Worm (Caenorhabditis elegans) whole organism, L4 larva: ENCODE results near the gene mig-15.

Experiments used
- F26F4.8 ChIP-seq: fragments of 200-800 bp; sonication (Bioruptor generic); conservative IDR thresholded peaks from 2 replicates; pipeline ENCODE4 v1.3.6; 2022; ENCODE audit warnings: missing genetic modification characterization, missing compliant biosample characterization
- F37D6.2 ChIP-seq: sonication (generic microtip); optimal IDR thresholded peaks from 2 replicates; lab custom pipeline; 2016; ENCODE audit warnings: mild to moderate bottlenecking, missing genetic modification characterization, missing compliant biosample characterization
- F49E8.2 ChIP-seq: sonication (generic microtip); optimal IDR thresholded peaks from 2 replicates; lab custom pipeline; 2016; ENCODE audit warnings: missing compliant biosample characterization, mild to moderate bottlenecking, missing genetic modification characterization, borderline replicate concordance
- R02D3.7 ChIP-seq: fragments of 150-350 bp; sonication (generic microtip); optimal IDR thresholded peaks from 3 replicates; lab custom pipeline; 2014; ENCODE audit warnings: missing biosample characterization, missing genetic modification characterization
- ZK546.5 ChIP-seq, 2 experiments: sonication (generic microtip); optimal IDR thresholded peaks; 2 replicates each; lab custom pipeline; 2017; ENCODE audit warnings: missing biosample characterization in 2 of 2, missing genetic modification characterization in 2 of 2
- aha-1 ChIP-seq: fragments of 150-350 bp; peaks from one replicate; lab custom pipeline; 2014; ENCODE audit warnings: missing biosample characterization, missing genetic modification characterization
- ama-1 ChIP-seq: fragments of 150-350 bp; optimal IDR thresholded peaks from 2 replicates; lab custom pipeline; 2014; ENCODE audit warnings: inconsistent platforms, mixed read lengths
- arid-1 ChIP-seq: fragments of 200-800 bp; sonication (Bioruptor generic); conservative IDR thresholded peaks from 2 replicates; pipeline ENCODE4 v1.3.6; 2022; ENCODE audit warnings: missing genetic modification reagents, missing genetic modification characterization, missing compliant biosample characterization
- attf-4 ChIP-seq: sonication (generic microtip); optimal IDR thresholded peaks from 3 replicates; lab custom pipeline; 2017; ENCODE audit warnings: missing biosample characterization, missing genetic modification characterization
- ceh-20 ChIP-seq: fragments of 200-800 bp; sonication (Bioruptor generic); IDR thresholded peaks from 2 replicates; pipeline ENCODE4 v1.3.6; 2022; ENCODE audit warnings: missing genetic modification reagents, missing genetic modification characterization, missing compliant biosample characterization
- ceh-28 ChIP-seq: fragments of 150-350 bp; optimal IDR thresholded peaks from 2 replicates; lab custom pipeline; 2014; ENCODE audit warnings: missing biosample characterization, missing genetic modification reagents, missing genetic modification characterization
- ceh-32 ChIP-seq: sonication (generic microtip); optimal IDR thresholded peaks from 2 replicates; lab custom pipeline; 2016; ENCODE audit warnings: mild to moderate bottlenecking, missing genetic modification characterization, missing compliant biosample characterization; ENCODE audit not compliant: poor library complexity
- ceh-62 ChIP-seq: sonication (generic microtip); optimal IDR thresholded peaks from 2 replicates; lab custom pipeline; 2017; ENCODE audit warnings: missing biosample characterization, missing genetic modification characterization
- ceh-82 ChIP-seq: sonication (generic microtip); optimal IDR thresholded peaks from 2 replicates; lab custom pipeline; 2017; ENCODE audit warnings: missing biosample characterization, missing genetic modification characterization
- ctbp-1 ChIP-seq: fragments of 200-800 bp; sonication (Bioruptor generic); IDR thresholded peaks from 2 replicates; pipeline ENCODE4 v1.3.6; 2022; ENCODE audit warnings: missing genetic modification reagents, missing genetic modification characterization, missing compliant biosample characterization
- daf-12 ChIP-seq: fragments of 150-350 bp; optimal IDR thresholded peaks from 2 replicates; lab custom pipeline; 2014; ENCODE audit warnings: missing biosample characterization, missing genetic modification reagents, missing genetic modification characterization
- dmd-6 ChIP-seq: fragments of 200-800 bp; sonication (Bioruptor generic); IDR thresholded peaks from 2 replicates; pipeline ENCODE4 v1.3.6; 2022; ENCODE audit warnings: missing genetic modification reagents, missing genetic modification characterization, missing compliant biosample characterization
- dmd-8 ChIP-seq: fragments of 200-800 bp; sonication (Bioruptor generic); IDR thresholded peaks from 2 replicates; pipeline ENCODE4 v1.3.6; 2022; ENCODE audit warnings: missing genetic modification characterization, missing compliant biosample characterization
- egl-43 ChIP-seq: fragments of 200-800 bp; sonication (Bioruptor generic); IDR thresholded peaks from 2 replicates; pipeline ENCODE4 v1.3.6; 2022; ENCODE audit warnings: missing genetic modification reagents, missing genetic modification characterization, missing compliant biosample characterization
- hlh-11 ChIP-seq: fragments of 200-800 bp; sonication (Bioruptor generic); optimal IDR thresholded peaks from 2 replicates; lab custom pipeline; 2018; ENCODE audit warnings: mild to moderate bottlenecking, missing genetic modification characterization, missing compliant biosample characterization
- hlh-30 ChIP-seq: sonication (generic microtip); optimal IDR thresholded peaks from 2 replicates; lab custom pipeline; 2017; ENCODE audit warnings: antibody characterized with exemption, mild to moderate bottlenecking, missing genetic modification characterization, missing compliant biosample characterization; ENCODE audit not compliant: insufficient read depth
- hmg-1.1 ChIP-seq: fragments of 200-800 bp; sonication (Bioruptor generic); IDR thresholded peaks from 2 replicates; pipeline ENCODE4 v1.3.6; 2022; ENCODE audit warnings: missing genetic modification reagents, missing genetic modification characterization, missing compliant biosample characterization
- lin-15B ChIP-seq: fragments of 150-350 bp; sonication (generic microtip); optimal IDR thresholded peaks from 3 replicates; lab custom pipeline; 2014; ENCODE audit warnings: missing biosample characterization, missing genetic modification characterization
- lin-38 ChIP-seq: fragments of 200-800 bp; sonication (Bioruptor generic); IDR thresholded peaks from 2 replicates; pipeline ENCODE4 v1.3.6; 2022; ENCODE audit warnings: missing genetic modification reagents, missing genetic modification characterization, missing compliant biosample characterization
- lsy-2 ChIP-seq, 2 experiments: fragments of 150-350 bp in 1 of 2; sonication (generic microtip) in 1 of 2; optimal IDR thresholded peaks; 2 replicates each; lab custom pipeline; 2014 to 2017; ENCODE audit warnings: missing biosample characterization in 2 of 2, missing genetic modification characterization in 2 of 2
- madf-9 ChIP-seq: fragments of 200-800 bp; sonication (Bioruptor generic); conservative IDR thresholded peaks from 2 replicates; pipeline ENCODE4 v1.3.6; 2022; ENCODE audit warnings: missing genetic modification reagents, missing genetic modification characterization, missing compliant biosample characterization
- mdt-29 ChIP-seq: fragments of 200-800 bp; sonication (Bioruptor generic); IDR thresholded peaks from 2 replicates; pipeline ENCODE4 v1.3.6; 2022; ENCODE audit warnings: missing genetic modification reagents, missing genetic modification characterization, missing compliant biosample characterization
- nhr-102 ChIP-seq: sonication (generic microtip); optimal IDR thresholded peaks from 2 replicates; lab custom pipeline; 2016; ENCODE audit warnings: mild to moderate bottlenecking, missing genetic modification characterization, moderate library complexity, missing compliant biosample characterization
- nhr-237 ChIP-seq: sonication (generic microtip); optimal IDR thresholded peaks from 2 replicates; lab custom pipeline; 2017; ENCODE audit warnings: missing biosample characterization, missing genetic modification characterization
- nhr-25 ChIP-seq: sonication (generic microtip); optimal IDR thresholded peaks from 2 replicates; lab custom pipeline; 2017; ENCODE audit warnings: missing genetic modification characterization, mild to moderate bottlenecking, missing compliant biosample characterization, antibody characterized with exemption, moderate library complexity, borderline replicate concordance; ENCODE audit not compliant: insufficient read depth
- nhr-48 ChIP-seq: sonication (generic microtip); optimal IDR thresholded peaks from 2 replicates; lab custom pipeline; 2016; ENCODE audit warnings: mild to moderate bottlenecking, missing genetic modification characterization, missing compliant biosample characterization
- pha-4 ChIP-seq, 2 experiments: fragments of 150-350 bp in 1 of 2; fragments of 200-800 bp in 1 of 2; sonication (Bioruptor generic) in 1 of 2; IDR thresholded peaks in 1 of 2; optimal IDR thresholded peaks in 1 of 2; 2 replicates each; pipeline versions ENCODE4 v1.3.6 to Lab custom; 2014 to 2022; ENCODE audit warnings: missing genetic modification characterization in 2 of 2, missing genetic modification reagents in 2 of 2, missing biosample characterization in 1 of 2, missing compliant biosample characterization in 1 of 2
- php-3 ChIP-seq: fragments of 200-800 bp; sonication (Bioruptor generic); IDR thresholded peaks from 2 replicates; pipeline ENCODE4 v1.3.6; 2022; ENCODE audit warnings: missing genetic modification reagents, missing genetic modification characterization, missing compliant biosample characterization
- pqm-1 ChIP-seq: sonication (generic microtip); optimal IDR thresholded peaks from 2 replicates; lab custom pipeline; 2017; ENCODE audit warnings: missing biosample characterization, missing genetic modification characterization
- skn-1 ChIP-seq: fragments of 150-350 bp; optimal IDR thresholded peaks from 2 replicates; lab custom pipeline; 2014; ENCODE audit warnings: missing biosample characterization, missing genetic modification characterization
- snpc-1.2 ChIP-seq: fragments of 200-800 bp; sonication (Bioruptor generic); IDR thresholded peaks from 2 replicates; pipeline ENCODE4 v1.3.6; 2022; ENCODE audit warnings: missing genetic modification reagents, missing genetic modification characterization, missing compliant biosample characterization
- spr-1 ChIP-seq: sonication (generic microtip); optimal IDR thresholded peaks from 2 replicates; lab custom pipeline; 2016; ENCODE audit warnings: mild to moderate bottlenecking, missing genetic modification characterization, missing compliant biosample characterization
- tag-97 ChIP-seq: fragments of 200-800 bp; sonication (Bioruptor generic); IDR thresholded peaks from 2 replicates; pipeline ENCODE4 v1.3.6; 2022; ENCODE audit warnings: missing genetic modification characterization, missing compliant biosample characterization
- unc-39 ChIP-seq: sonication (generic microtip); optimal IDR thresholded peaks from 2 replicates; lab custom pipeline; 2017; ENCODE audit warnings: missing biosample characterization, missing genetic modification characterization
- unc-62 ChIP-seq, 3 experiments: fragments of 150-350 bp in 1 of 3; sonication (generic microtip); optimal IDR thresholded peaks in 2 of 3; peaks in 1 of 3; 1 replicate in 1 of 3; 2 replicates in 2 of 3; lab custom pipeline; 2014 to 2017; ENCODE audit warnings: missing biosample characterization in 3 of 3, missing genetic modification characterization in 3 of 3, missing genetic modification reagents in 3 of 3, missing genotype in 1 of 3
- vab-7 ChIP-seq: fragments of 200-800 bp; sonication (Bioruptor generic); IDR thresholded peaks from 2 replicates; pipeline ENCODE4 v1.3.6; 2022; ENCODE audit warnings: missing genetic modification reagents, missing genetic modification characterization, missing compliant biosample characterization
- zag-1 ChIP-seq: fragments of 150-350 bp; optimal IDR thresholded peaks from 2 replicates; lab custom pipeline; 2014; ENCODE audit warnings: missing biosample characterization, missing genetic modification characterization
- ztf-11 ChIP-seq: fragments of 150-350 bp; optimal IDR thresholded peaks from 2 replicates; lab custom pipeline; 2014; ENCODE audit warnings: missing biosample characterization, missing genetic modification characterization
- ztf-7 ChIP-seq: fragments of 150-350 bp; optimal IDR thresholded peaks from 2 replicates; lab custom pipeline; 2014; ENCODE audit warnings: missing biosample characterization, missing genetic modification characterization

mig-15 gene

DNA sequence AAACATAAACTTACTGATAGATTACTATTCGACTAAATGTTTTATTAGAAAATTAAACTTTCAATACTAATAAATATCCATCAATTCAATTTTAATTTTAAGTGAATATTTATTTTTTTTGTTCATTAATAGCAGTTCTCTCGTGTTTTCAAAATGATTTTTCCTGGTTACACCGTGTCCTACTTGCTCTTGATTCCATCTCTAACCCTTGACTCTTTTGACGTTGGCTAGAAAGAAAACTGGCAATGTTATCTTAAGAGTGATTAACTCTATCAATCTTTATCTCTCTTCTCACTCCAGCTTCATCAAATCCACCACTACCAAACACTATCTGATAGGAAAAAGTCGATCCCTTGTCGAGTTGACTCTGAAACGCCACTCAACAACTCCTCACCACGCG lies 16.0 kb downstream of the mig-15 start, which contains the start of gene acr-8:
Gene acr-8, plus strand, starts transcription at position 301 of the 400 bp plus-strand sequence.
- no peak for TF ChIP-seq nhr-102
- peak in 1 of 2 experiments; percentile 53 for TF ChIP-seq unc-62 (GFP tag; optimal IDR thresholded peaks at IDR 0.05 in 1 of 2; lab: Kevin White, UChicago)
- no peak for TF ChIP-seq unc-62 (tag; optimal IDR thresholded peaks at IDR 0.05; lab: Kevin White, UChicago)
- TF ChIP-seq, all 104 proteins: peak for 1

DNA sequence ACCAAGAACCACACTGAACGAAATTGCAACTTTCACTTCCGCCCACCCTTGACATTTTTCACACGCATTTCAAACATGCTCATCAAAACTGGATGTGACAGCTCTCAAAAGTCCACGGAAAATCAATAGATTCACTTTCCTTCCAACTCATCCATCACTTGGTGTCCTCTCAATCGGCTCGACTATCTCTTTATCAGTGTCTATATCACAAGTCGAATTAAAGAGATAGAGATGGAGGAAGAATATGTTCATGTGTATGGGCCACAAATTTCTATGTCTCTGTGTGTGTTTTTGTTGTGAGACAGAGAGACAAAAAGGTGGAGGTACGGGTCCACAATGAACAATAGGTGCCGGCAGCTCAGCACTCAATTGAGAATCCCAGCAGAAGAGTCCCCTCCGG lies 17.9 kb downstream of the mig-15 start:
- TF ChIP-seq attf-4 (tag; lab: Kevin White, UChicago) (no peak), ceh-28 (tag; lab: Kevin White, UChicago) (no peak), vab-7 (GFP tag; lab: Robert Waterston, UW) (no peak), arid-1 (GFP tag; lab: Robert Waterston, UW) (no peak), nhr-25 (tag; lab: Kevin White, UChicago) (no peak), lin-15B (tag; lab: Kevin White, UChicago) (no peak), hmg-1.1 (no peak), tag-97 (GFP tag; lab: Robert Waterston, UW) (no peak), pha-4 (GFP tag; IDR thresholded peaks at IDR 0.05; lab: Robert Waterston, UW) (no peak), pha-4 (tag; optimal IDR thresholded peaks at IDR 0.05; lab: Kevin White, UChicago) (no peak), hlh-11 (tag; lab: Kevin White, UChicago) (no peak), ctbp-1 (GFP tag; lab: Robert Waterston, UW) (no peak), mdt-29 (GFP tag; lab: Robert Waterston, UW) (no peak), skn-1 (tag; lab: Kevin White, UChicago) (no peak), dmd-8 (GFP tag; lab: Robert Waterston, UW) (no peak), R02D3.7 (tag; lab: Kevin White, UChicago) (no peak)

DNA sequence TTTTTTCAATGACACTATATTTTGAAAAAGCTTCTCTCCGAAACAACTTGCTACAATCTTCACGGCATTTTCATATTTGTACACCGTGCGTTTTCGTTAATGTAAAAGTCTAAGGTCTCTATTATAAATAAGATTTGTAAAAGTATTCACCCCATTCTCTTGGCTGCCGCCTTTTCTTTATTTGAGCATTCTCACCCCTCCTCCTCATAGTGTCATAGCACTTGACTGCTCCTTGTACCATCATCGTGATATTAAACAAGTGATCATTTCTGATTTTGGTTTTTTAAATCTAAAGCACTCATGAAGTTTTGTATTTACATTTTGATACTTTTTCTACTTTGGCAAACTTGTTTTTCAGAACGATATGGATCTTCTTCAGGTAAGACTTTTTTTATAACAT lies 21.6 kb downstream of the mig-15 start, which contains the start of gene ZC504.1:
Gene ZC504.1, plus strand, starts transcription at position 301 of the 400 bp plus-strand sequence.
- TF ChIP-seq aha-1 (tag; lab: Kevin White, UChicago), result no peak
- TF ChIP-seq ceh-62 (tag; lab: Kevin White, UChicago), result no peak
- TF ChIP-seq ceh-20 (GFP tag; lab: Robert Waterston, UW), result no peak
- TF ChIP-seq zag-1 (tag; lab: Kevin White, UChicago), result no peak
- TF ChIP-seq nhr-237 (tag; lab: Kevin White, UChicago), result no peak
- no peak for TF ChIP-seq F37D6.2 (tag; lab: Kevin White, UChicago)
- no peak for TF ChIP-seq daf-12
- no peak for TF ChIP-seq ceh-82 (tag; lab: Kevin White, UChicago)
- TF ChIP-seq ztf-7 (tag; lab: Kevin White, UChicago), result no peak
- TF ChIP-seq spr-1 (tag; lab: Kevin White, UChicago), result no peak
- no peak for TF ChIP-seq ama-1 (lab: Kevin White, UChicago)
- TF ChIP-seq dmd-6 (GFP tag; lab: Robert Waterston, UW), result no peak
- TF ChIP-seq nhr-48 (tag; lab: Kevin White, UChicago), result no peak
- no peak for TF ChIP-seq hlh-11 (tag; lab: Kevin White, UChicago)

DNA sequence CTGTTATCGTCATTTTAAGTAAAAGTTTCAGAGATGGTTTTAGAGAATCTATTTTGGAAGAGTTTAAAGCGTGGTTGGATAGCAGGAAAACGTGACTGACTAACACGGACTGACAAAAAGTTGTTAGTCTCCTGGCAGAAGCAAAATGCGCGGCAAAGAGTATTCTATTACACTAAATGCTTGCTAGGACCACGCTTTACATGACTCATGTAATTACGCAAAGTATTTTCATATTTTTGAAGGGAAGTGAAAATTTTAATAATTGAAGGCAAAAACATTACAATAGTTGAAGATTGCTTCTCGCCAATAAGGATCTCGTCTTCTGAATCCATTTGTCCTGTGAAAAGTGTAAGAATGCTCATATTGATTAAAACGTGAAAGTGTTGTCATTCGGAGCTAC lies 22.3 kb downstream of the mig-15 start, which contains the start of gene gur-3:
Gene gur-3, minus strand, starts transcription at position 101 of the 400 bp plus-strand sequence.
- TF ChIP-seq lin-38 (GFP tag; lab: Robert Waterston, UW) (no peak), pqm-1 (tag; lab: Kevin White, UChicago) (no peak), F49E8.2 (tag; lab: Kevin White, UChicago) (no peak), ZK546.5 (tag; optimal IDR thresholded peaks at IDR 0.05; lab: Kevin White, UChicago) (no peak), lsy-2 (tag; optimal IDR thresholded peaks at IDR 0.05; lab: Kevin White, UChicago) (no peak), hlh-30 (tag; lab: Kevin White, UChicago) (no peak), mdt-29 (GFP tag; lab: Robert Waterston, UW) (no peak), php-3 (GFP tag; lab: Robert Waterston, UW) (no peak), F26F4.8 (no peak), egl-43 (no peak), daf-12 (no peak), snpc-1.2 (GFP tag; lab: Robert Waterston, UW) (no peak), nhr-102 (no peak), ceh-32 (tag; lab: Kevin White, UChicago) (no peak), ztf-11 (tag; lab: Kevin White, UChicago) (no peak), unc-39 (no peak), madf-9 (GFP tag; lab: Robert Waterston, UW) (no peak)
